Fruit fly (Drosophila melanogaster): ENCODE data around the gene CG12065.

- TF ChIP-seq repo (GFP tag; optimal IDR thresholded peaks at IDR 0.05), result no peak
- no peak for TF ChIP-seq toy (GFP tag; IDR thresholded peaks at IDR 0.05)
- no peak for TF ChIP-seq Dp (GFP tag; optimal IDR thresholded peaks at IDR 0.05)
- TF ChIP-seq chn (GFP tag; optimal IDR thresholded peaks at IDR 0.05), result no peak
- no peak for TF ChIP-seq sna (GFP tag; IDR thresholded peaks at IDR 0.05; ENCODE audit: partially characterized antibody)
- TF ChIP-seq CG1024 (GFP tag; IDR thresholded peaks at IDR 0.05), result no peak
- no peak for TF ChIP-seq Vsx1 (GFP tag; optimal IDR thresholded peaks at IDR 0.05)
- TF ChIP-seq gcm2 (GFP tag; optimal IDR thresholded peaks at IDR 0.05), result no peak
- TF ChIP-seq mld (GFP tag; IDR thresholded peaks at IDR 0.05; ENCODE audit: partially characterized antibody), result no peak
- TF ChIP-seq vfl (GFP tag; optimal IDR thresholded peaks at IDR 0.05), result no peak
- TF ChIP-seq crc (GFP tag; optimal IDR thresholded peaks at IDR 0.05), result no peak
- TF ChIP-seq CG8478 (optimal IDR thresholded peaks at IDR 0.05), result no peak
- TF ChIP-seq CG16815 (GFP tag; optimal IDR thresholded peaks at IDR 0.05), result no peak
- TF ChIP-seq dimm (GFP tag; IDR thresholded peaks at IDR 0.05), result no peak
Measured at dm6 chrX:8592437-8593158, 18.5 kb downstream of the CG12065 start.

All from whole organism, embryonic.